Fruit fly (Drosophila melanogaster): Measurements from ENCODE around the gene Top1.

DNA sequence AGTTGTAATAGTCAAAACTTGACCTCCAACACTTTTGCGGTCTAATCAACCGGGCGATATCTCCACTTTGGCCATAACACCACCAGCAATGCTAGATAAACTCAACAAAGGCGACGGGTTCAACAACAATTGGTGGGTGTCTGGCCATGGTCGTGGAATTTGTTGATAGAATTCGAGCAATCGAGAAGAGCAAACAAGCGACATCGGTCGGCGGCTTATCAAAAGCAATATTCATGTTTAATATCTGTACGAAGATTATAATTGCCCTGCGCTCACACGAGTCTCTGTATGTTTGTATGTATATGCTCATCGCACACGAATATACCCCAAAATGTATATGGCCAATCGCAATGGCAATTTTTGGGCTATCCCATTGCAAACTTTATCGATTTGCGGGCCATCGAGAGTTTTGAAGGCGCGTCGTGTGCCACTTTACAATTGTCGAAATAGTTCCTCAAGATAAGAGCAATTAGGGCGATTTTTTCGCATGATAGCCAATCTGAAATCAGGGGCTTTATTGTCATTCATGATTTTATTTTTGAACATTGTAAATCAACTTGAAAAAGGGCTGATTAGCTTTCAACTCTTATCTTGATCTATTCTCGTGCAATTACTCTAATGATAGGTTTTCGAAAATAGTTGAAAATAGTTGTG lies 11.7 kb upstream of the Top1 start:
- no peak for TF ChIP-seq CG8478 (optimal IDR thresholded peaks at IDR 0.05)
- no peak for TF ChIP-seq CTCF (optimal IDR thresholded peaks at IDR 0.05)

Data from S2 (cell line).